Worm (Caenorhabditis elegans): ENCODE data around the gene K03B4.4.

DNA sequence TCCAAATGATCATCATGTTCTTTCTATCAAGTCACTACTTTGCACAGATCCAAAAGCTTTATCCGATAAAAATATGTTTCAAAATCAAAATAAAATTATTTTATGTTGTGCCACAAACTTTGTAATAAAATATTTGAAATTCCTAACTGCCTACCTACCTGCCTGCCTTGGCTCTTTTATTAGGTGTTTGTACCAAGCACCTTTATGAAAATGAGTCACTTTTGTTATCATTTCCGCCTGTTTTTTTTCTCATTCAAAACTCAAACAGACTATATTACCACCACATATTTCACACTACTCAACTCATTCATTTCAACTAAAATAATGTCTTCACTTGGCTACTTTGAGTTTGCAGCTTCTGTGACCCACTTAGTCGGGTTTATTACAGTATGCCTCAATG lies 42.7 kb downstream of the K03B4.4 start, which contains the start of gene F39G3.4:
- TF ChIP-seq aly-1 (tag; optimal IDR thresholded peaks at IDR 0.05) = no peak
- TF ChIP-seq ama-1 (optimal IDR thresholded peaks at IDR 0.05) = no peak

Data from whole organism, early embryonic.